Worm (Caenorhabditis elegans) whole organism, L4 larva: Measurements from ENCODE around the gene nhr-228.
A peak's percentile ranks its signal among the peaks of the same experiment; 100 is the strongest.

Experiments
- D1046.2 ChIP-seq: fragments of 200-800 bp; sonication (Bioruptor generic); IDR thresholded peaks from 2 replicates; pipeline ENCODE4 v1.3.6; 2022; ENCODE audit warnings: missing genetic modification characterization, missing compliant biosample characterization
- F44E2.7 ChIP-seq: fragments of 200-800 bp; sonication (Bioruptor generic); IDR thresholded peaks from 2 replicates; pipeline ENCODE4 v2.1.2; 2022; ENCODE audit warnings: missing genetic modification characterization, missing compliant biosample characterization
- F49E8.2 ChIP-seq: sonication (generic microtip); optimal IDR thresholded peaks from 2 replicates; lab custom pipeline; 2016; ENCODE audit warnings: missing compliant biosample characterization, mild to moderate bottlenecking, missing genetic modification characterization, borderline replicate concordance
- Y48G9A.11 ChIP-seq: fragments of 200-800 bp; sonication (Bioruptor generic); IDR thresholded peaks from 2 replicates; pipeline ENCODE4 v1.3.6; 2022; ENCODE audit warnings: missing genetic modification reagents, missing genetic modification characterization, missing compliant biosample characterization
- ZK337.2 ChIP-seq: fragments of 200-800 bp; sonication (Bioruptor generic); IDR thresholded peaks from 2 replicates; pipeline ENCODE4 v1.3.6; 2022; ENCODE audit warnings: missing genetic modification reagents, missing genetic modification characterization, missing compliant biosample characterization
- ama-1 ChIP-seq: fragments of 150-350 bp; optimal IDR thresholded peaks from 2 replicates; lab custom pipeline; 2014; ENCODE audit warnings: inconsistent platforms, mixed read lengths
- attf-4 ChIP-seq: sonication (generic microtip); optimal IDR thresholded peaks from 3 replicates; lab custom pipeline; 2017; ENCODE audit warnings: missing biosample characterization, missing genetic modification characterization
- ceh-20 ChIP-seq: fragments of 200-800 bp; sonication (Bioruptor generic); IDR thresholded peaks from 2 replicates; pipeline ENCODE4 v1.3.6; 2022; ENCODE audit warnings: missing genetic modification reagents, missing genetic modification characterization, missing compliant biosample characterization
- ceh-32 ChIP-seq: sonication (generic microtip); optimal IDR thresholded peaks from 2 replicates; lab custom pipeline; 2016; ENCODE audit warnings: mild to moderate bottlenecking, missing genetic modification characterization, missing compliant biosample characterization; ENCODE audit not compliant: poor library complexity
- ceh-44 ChIP-seq: fragments of 200-800 bp; sonication (Bioruptor generic); IDR thresholded peaks from 2 replicates; pipeline ENCODE4 v1.3.6; 2022; ENCODE audit warnings: missing genetic modification reagents, missing genetic modification characterization, missing compliant biosample characterization
- ceh-62 ChIP-seq: sonication (generic microtip); optimal IDR thresholded peaks from 2 replicates; lab custom pipeline; 2017; ENCODE audit warnings: missing biosample characterization, missing genetic modification characterization
- ctbp-1 ChIP-seq: fragments of 200-800 bp; sonication (Bioruptor generic); IDR thresholded peaks from 2 replicates; pipeline ENCODE4 v1.3.6; 2022; ENCODE audit warnings: missing genetic modification reagents, missing genetic modification characterization, missing compliant biosample characterization
- daf-12 ChIP-seq: fragments of 150-350 bp; optimal IDR thresholded peaks from 2 replicates; lab custom pipeline; 2014; ENCODE audit warnings: missing biosample characterization, missing genetic modification reagents, missing genetic modification characterization
- daf-16 ChIP-seq, 3 experiments: sonication (generic microtip); optimal IDR thresholded peaks; 2 replicates each; lab custom pipeline; 2016 to 2017; ENCODE audit warnings: missing genetic modification characterization in 3 of 3, missing genetic modification reagents in 3 of 3, mild to moderate bottlenecking in 2 of 3, missing compliant biosample characterization in 2 of 3, missing biosample characterization in 1 of 3, moderate library complexity in 1 of 3
- daf-19 ChIP-seq: fragments of 200-800 bp; sonication (Bioruptor generic); conservative IDR thresholded peaks from 2 replicates; pipeline ENCODE4 v1.3.6; 2022; ENCODE audit warnings: missing genetic modification characterization, missing compliant biosample characterization
- dmd-6 ChIP-seq: fragments of 200-800 bp; sonication (Bioruptor generic); IDR thresholded peaks from 2 replicates; pipeline ENCODE4 v1.3.6; 2022; ENCODE audit warnings: missing genetic modification reagents, missing genetic modification characterization, missing compliant biosample characterization
- dmd-8 ChIP-seq: fragments of 200-800 bp; sonication (Bioruptor generic); IDR thresholded peaks from 2 replicates; pipeline ENCODE4 v1.3.6; 2022; ENCODE audit warnings: missing genetic modification characterization, missing compliant biosample characterization
- duxl-1 ChIP-seq: sonication (generic microtip); optimal IDR thresholded peaks from 2 replicates; lab custom pipeline; 2016; ENCODE audit warnings: mild to moderate bottlenecking, missing genetic modification characterization, moderate library complexity, missing compliant biosample characterization; ENCODE audit not compliant: poor library complexity
- dve-1 ChIP-seq: sonication (generic microtip); optimal IDR thresholded peaks from 2 replicates; lab custom pipeline; 2017; ENCODE audit warnings: antibody characterized with exemption, mild to moderate bottlenecking, missing genetic modification characterization, missing compliant biosample characterization; ENCODE audit not compliant: insufficient read depth
- egl-27 ChIP-seq: sonication (generic microtip); optimal IDR thresholded peaks from 3 replicates; lab custom pipeline; 2017; ENCODE audit warnings: missing biosample characterization, missing genetic modification reagents, missing genetic modification characterization
- egl-43 ChIP-seq: fragments of 200-800 bp; sonication (Bioruptor generic); IDR thresholded peaks from 2 replicates; pipeline ENCODE4 v1.3.6; 2022; ENCODE audit warnings: missing genetic modification reagents, missing genetic modification characterization, missing compliant biosample characterization
- hmg-1.1 ChIP-seq: fragments of 200-800 bp; sonication (Bioruptor generic); IDR thresholded peaks from 2 replicates; pipeline ENCODE4 v1.3.6; 2022; ENCODE audit warnings: missing genetic modification reagents, missing genetic modification characterization, missing compliant biosample characterization
- jun-1 ChIP-seq: fragments of 150-350 bp; optimal IDR thresholded peaks from 2 replicates; lab custom pipeline; 2014; ENCODE audit warnings: missing biosample characterization, missing genetic modification reagents, missing genetic modification characterization
- lin-38 ChIP-seq: fragments of 200-800 bp; sonication (Bioruptor generic); IDR thresholded peaks from 2 replicates; pipeline ENCODE4 v1.3.6; 2022; ENCODE audit warnings: missing genetic modification reagents, missing genetic modification characterization, missing compliant biosample characterization
- lsy-2 ChIP-seq, 2 experiments: fragments of 150-350 bp in 1 of 2; sonication (generic microtip) in 1 of 2; optimal IDR thresholded peaks; 2 replicates each; lab custom pipeline; 2014 to 2017; ENCODE audit warnings: missing biosample characterization in 2 of 2, missing genetic modification characterization in 2 of 2
- madf-5 ChIP-seq, 2 experiments: fragments of 200-800 bp; sonication (Bioruptor generic); IDR thresholded peaks; 2 replicates each; pipeline ENCODE4 v1.3.6; 2022; ENCODE audit warnings: missing compliant biosample characterization in 2 of 2, missing genetic modification characterization in 2 of 2
- madf-9 ChIP-seq: fragments of 200-800 bp; sonication (Bioruptor generic); conservative IDR thresholded peaks from 2 replicates; pipeline ENCODE4 v1.3.6; 2022; ENCODE audit warnings: missing genetic modification reagents, missing genetic modification characterization, missing compliant biosample characterization
- mdt-29 ChIP-seq: fragments of 200-800 bp; sonication (Bioruptor generic); IDR thresholded peaks from 2 replicates; pipeline ENCODE4 v1.3.6; 2022; ENCODE audit warnings: missing genetic modification reagents, missing genetic modification characterization, missing compliant biosample characterization
- mep-1 ChIP-seq: fragments of 150-350 bp; sonication (generic microtip); optimal IDR thresholded peaks from 3 replicates; lab custom pipeline; 2014; ENCODE audit warnings: missing biosample characterization, missing genetic modification characterization
- nhr-10 ChIP-seq: fragments of 150-350 bp; optimal IDR thresholded peaks from 2 replicates; lab custom pipeline; 2014; ENCODE audit warnings: missing biosample characterization, missing genetic modification characterization
- nhr-102 ChIP-seq: sonication (generic microtip); optimal IDR thresholded peaks from 2 replicates; lab custom pipeline; 2016; ENCODE audit warnings: mild to moderate bottlenecking, missing genetic modification characterization, moderate library complexity, missing compliant biosample characterization
- nhr-237 ChIP-seq: sonication (generic microtip); optimal IDR thresholded peaks from 2 replicates; lab custom pipeline; 2017; ENCODE audit warnings: missing biosample characterization, missing genetic modification characterization
- nhr-28 ChIP-seq: fragments of 150-350 bp; optimal IDR thresholded peaks from 2 replicates; lab custom pipeline; 2014; ENCODE audit warnings: missing biosample characterization, missing genetic modification characterization
- nhr-42 ChIP-seq: fragments of 200-800 bp; sonication (Bioruptor generic); IDR thresholded peaks from 2 replicates; pipeline ENCODE4 v1.3.6; 2022; ENCODE audit warnings: missing genetic modification characterization, missing compliant biosample characterization
- nhr-77 ChIP-seq: fragments of 150-350 bp; optimal IDR thresholded peaks from 2 replicates; lab custom pipeline; 2014; ENCODE audit warnings: missing biosample characterization, missing genetic modification characterization
- pha-4 ChIP-seq, 2 experiments: fragments of 150-350 bp in 1 of 2; fragments of 200-800 bp in 1 of 2; sonication (Bioruptor generic) in 1 of 2; IDR thresholded peaks in 1 of 2; optimal IDR thresholded peaks in 1 of 2; 2 replicates each; pipeline versions ENCODE4 v1.3.6 to Lab custom; 2014 to 2022; ENCODE audit warnings: missing genetic modification characterization in 2 of 2, missing genetic modification reagents in 2 of 2, missing biosample characterization in 1 of 2, missing compliant biosample characterization in 1 of 2
- pqm-1 ChIP-seq: sonication (generic microtip); optimal IDR thresholded peaks from 2 replicates; lab custom pipeline; 2017; ENCODE audit warnings: missing biosample characterization, missing genetic modification characterization
- snpc-4 ChIP-seq: fragments of 150-350 bp; optimal IDR thresholded peaks from 2 replicates; lab custom pipeline; 2014; ENCODE audit warnings: missing biosample characterization, missing genetic modification characterization
- tag-97 ChIP-seq: fragments of 200-800 bp; sonication (Bioruptor generic); IDR thresholded peaks from 2 replicates; pipeline ENCODE4 v1.3.6; 2022; ENCODE audit warnings: missing genetic modification characterization, missing compliant biosample characterization
- unc-130 ChIP-seq: sonication (generic microtip); optimal IDR thresholded peaks from 2 replicates; lab custom pipeline; 2016; ENCODE audit warnings: missing genetic modification reagents, missing genetic modification characterization, missing compliant biosample characterization
- unc-62 ChIP-seq, 3 experiments: fragments of 150-350 bp in 1 of 3; sonication (generic microtip); optimal IDR thresholded peaks in 2 of 3; peaks in 1 of 3; 1 replicate in 1 of 3; 2 replicates in 2 of 3; lab custom pipeline; 2014 to 2017; ENCODE audit warnings: missing biosample characterization in 3 of 3, missing genetic modification characterization in 3 of 3, missing genetic modification reagents in 3 of 3, missing genotype in 1 of 3
- zfp-2 ChIP-seq: sonication (generic microtip); optimal IDR thresholded peaks from 2 replicates; lab custom pipeline; 2016; ENCODE audit warnings: mild to moderate bottlenecking, missing genetic modification characterization, missing compliant biosample characterization
- zfp-3 ChIP-seq: fragments of 200-800 bp; sonication (Bioruptor generic); conservative IDR thresholded peaks from 2 replicates; pipeline ENCODE4 v1.3.6; 2022; ENCODE audit warnings: missing genetic modification reagents, missing genetic modification characterization, missing compliant biosample characterization
- zip-11 ChIP-seq: fragments of 200-800 bp; sonication (Bioruptor generic); IDR thresholded peaks from 2 replicates; pipeline ENCODE4 v1.3.6; 2022; ENCODE audit warnings: missing genetic modification characterization, missing compliant biosample characterization
- zip-2 ChIP-seq: fragments of 150-350 bp; optimal IDR thresholded peaks from 2 replicates; lab custom pipeline; 2014; ENCODE audit warnings: missing biosample characterization, missing genetic modification characterization

nhr-228 gene

DNA sequence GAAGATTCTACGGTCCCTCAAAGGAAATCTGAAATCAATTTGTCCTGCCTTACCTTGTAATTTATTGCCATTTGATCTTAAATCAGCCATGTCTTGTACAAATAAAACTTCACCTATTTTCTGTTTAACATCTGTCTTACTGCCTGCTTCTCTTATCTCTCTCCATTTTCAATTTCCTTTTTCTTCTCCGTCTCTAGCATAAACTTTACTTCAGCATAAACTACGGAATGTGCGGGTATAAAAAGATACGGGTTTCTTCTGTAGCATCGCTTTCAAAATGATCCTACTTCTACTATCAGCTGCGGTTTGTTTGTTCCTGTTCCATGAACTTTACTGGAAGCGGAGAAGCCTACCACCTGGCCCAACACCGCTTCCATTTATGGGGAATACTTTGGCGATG is 36.8 kb upstream of the nhr-228 start, which contains the start of gene cyp-33C5 (continued):
- TF ChIP-seq hmg-1.1 (GFP tag; lab: Robert Waterston, UW), result no peak
- TF ChIP-seq F44E2.7 (GFP tag; lab: Robert Waterston, UW), result no peak
- no peak for TF ChIP-seq unc-62 (GFP tag; optimal IDR thresholded peaks at IDR 0.05 in 1 of 2; lab: Kevin White, UChicago)
- TF ChIP-seq unc-62 (tag; optimal IDR thresholded peaks at IDR 0.05; lab: Kevin White, UChicago), result no peak
- no peak for TF ChIP-seq ctbp-1 (GFP tag; lab: Robert Waterston, UW)
- TF ChIP-seq ceh-62 (tag; lab: Kevin White, UChicago), result no peak
- TF ChIP-seq attf-4 (tag; lab: Kevin White, UChicago), result no peak
- no peak for TF ChIP-seq unc-130 (GFP tag; lab: Kevin White, UChicago)
- TF ChIP-seq egl-43 (GFP tag; lab: Robert Waterston, UW), result no peak
- no peak for TF ChIP-seq mdt-29
- no peak for TF ChIP-seq nhr-10 (tag; lab: Kevin White, UChicago)
- peak; percentile 23 for TF ChIP-seq pqm-1 (tag; lab: Kevin White, UChicago)
- TF ChIP-seq nhr-102 (tag; lab: Kevin White, UChicago), result no peak
- no peak for TF ChIP-seq F49E8.2
- peak; percentile 54 for TF ChIP-seq dve-1 (tag; lab: Kevin White, UChicago)
- no peak for TF ChIP-seq daf-16 (GFP tag; optimal IDR thresholded peaks at IDR 0.05; lab: Kevin White, UChicago)
- TF ChIP-seq daf-16 (tag; optimal IDR thresholded peaks at IDR 0.05; lab: Kevin White, UChicago), result peak; percentile 46
- no peak for TF ChIP-seq dmd-8
- no peak for TF ChIP-seq madf-9 (GFP tag; lab: Robert Waterston, UW)
- peak; percentile 70 for TF ChIP-seq dmd-6 (GFP tag; lab: Robert Waterston, UW)
- peak; percentile 98 for TF ChIP-seq nhr-28 (tag; lab: Kevin White, UChicago)
- TF ChIP-seq D1046.2 (GFP tag; lab: Robert Waterston, UW), result no peak
- TF ChIP-seq ceh-20 (GFP tag; lab: Robert Waterston, UW), result no peak
- TF ChIP-seq ceh-32, result no peak
- TF ChIP-seq nhr-237, result no peak
- TF ChIP-seq duxl-1 (tag; lab: Kevin White, UChicago), result peak; percentile 5

DNA sequence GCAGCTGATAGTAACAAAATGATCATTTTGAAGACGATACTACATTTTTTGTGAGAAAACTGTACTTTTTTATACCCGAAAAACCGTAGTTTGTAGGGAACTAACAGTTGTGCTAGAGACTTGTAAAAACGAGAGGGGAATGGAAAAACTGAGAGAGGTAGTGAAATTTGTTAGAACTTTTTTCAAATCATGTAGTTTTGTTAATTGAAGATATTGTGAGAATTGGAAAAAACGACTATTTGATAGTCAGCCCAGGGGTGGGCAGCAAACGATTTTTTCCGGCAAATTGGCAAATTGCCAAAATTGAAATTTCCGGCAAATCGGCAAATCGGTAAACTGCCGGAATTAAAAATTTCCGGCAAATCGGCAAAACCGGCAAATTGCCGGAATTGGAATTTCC is 32.2 kb upstream of the nhr-228 start, which contains the start of gene cyp-33C6:
Gene cyp-33C6 (minus strand): TSS at position 101 of the 400 bp plus-strand sequence.
- TF ChIP-seq nhr-28 (tag; lab: Kevin White, UChicago), result no peak
- no peak for TF ChIP-seq snpc-4
- TF ChIP-seq zip-11 (GFP tag; lab: Robert Waterston, UW), result no peak
- TF ChIP-seq zfp-3 (GFP tag; lab: Robert Waterston, UW), result no peak

DNA sequence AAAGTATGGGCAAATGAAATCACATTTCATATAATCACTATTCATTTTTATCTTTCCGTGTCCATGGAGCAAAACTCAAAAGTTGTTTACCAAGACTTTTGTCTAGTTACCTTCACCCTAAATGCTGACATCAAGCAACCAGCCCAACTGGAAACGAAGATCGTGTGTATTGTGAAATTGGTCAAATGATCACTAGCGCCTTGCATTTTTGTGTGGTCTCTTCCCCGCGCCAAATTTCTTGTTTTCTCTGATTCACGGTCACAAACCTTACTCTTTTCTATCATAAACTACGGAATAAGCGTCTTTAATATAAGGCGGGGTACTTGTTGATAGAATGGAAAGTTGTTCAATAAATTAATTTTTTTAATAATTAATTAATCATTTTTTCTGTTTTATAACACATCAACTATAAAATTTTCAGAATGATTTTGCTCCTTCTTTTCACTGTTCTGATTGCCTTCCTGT is 31.4 kb upstream of the nhr-228 start, which contains the start of gene cyp-33C7:
Gene cyp-33C7 (plus strand): TSS at position 415 of the 465 bp plus-strand sequence.
- TF ChIP-seq zip-2 (tag; lab: Kevin White, UChicago) (no peak), zip-11 (GFP tag; lab: Robert Waterston, UW) (no peak), daf-19 (GFP tag; lab: Robert Waterston, UW) (no peak), Y48G9A.11 (no peak), ceh-32 (no peak), mep-1 (peak; percentile 64), madf-9 (GFP tag; lab: Robert Waterston, UW) (no peak), jun-1 (tag; lab: Kevin White, UChicago) (no peak), nhr-42 (GFP tag; lab: Robert Waterston, UW) (no peak), lsy-2 (tag; optimal IDR thresholded peaks at IDR 0.05; lab: Kevin White, UChicago) (no peak), nhr-28 (tag; lab: Kevin White, UChicago) (peak; percentile 98), ama-1 (no peak), madf-5 (GFP tag; IDR thresholded peaks at IDR 0.05; lab: Robert Waterston, UW) (no peak), egl-27 (tag; lab: Kevin White, UChicago) (no peak), lin-38 (GFP tag; lab: Robert Waterston, UW) (no peak), ctbp-1 (GFP tag; lab: Robert Waterston, UW) (no peak), daf-12 (tag; lab: Kevin White, UChicago) (no peak), dmd-8 (no peak), F49E8.2 (no peak), nhr-77 (tag; lab: Kevin White, UChicago) (peak; percentile 89), nhr-102 (tag; lab: Kevin White, UChicago) (peak; percentile 82), pha-4 (GFP tag; IDR thresholded peaks at IDR 0.05; lab: Robert Waterston, UW) (no peak), pha-4 (tag; optimal IDR thresholded peaks at IDR 0.05; lab: Kevin White, UChicago) (no peak), zfp-2 (tag; lab: Kevin White, UChicago) (no peak), tag-97 (no peak), ZK337.2 (no peak), ceh-44 (GFP tag; lab: Robert Waterston, UW) (no peak), nhr-10 (tag; lab: Kevin White, UChicago) (no peak), unc-62 (GFP tag; optimal IDR thresholded peaks at IDR 0.05 in 1 of 2; lab: Kevin White, UChicago) (peak in 1 of 2 experiments; percentile 48), unc-62 (tag; optimal IDR thresholded peaks at IDR 0.05; lab: Kevin White, UChicago) (no peak)
